Fruit fly (Drosophila melanogaster): ENCODE results near the gene Dad1.
A peak's percentile ranks its signal among the peaks of the same experiment; 100 is the strongest.

Gene Dad1

dm6 chr2L:8419382-8419940 lies 35.5 kb upstream of the Dad1 start:
- TF ChIP-seq pad (GFP tag; optimal IDR thresholded peaks at IDR 0.05) = peak; percentile 70
- TF ChIP-seq CG5204 (GFP tag; optimal IDR thresholded peaks at IDR 0.05) = no peak
- no peak for TF ChIP-seq Clk (GFP tag; optimal IDR thresholded peaks at IDR 0.05)
- no peak for TF ChIP-seq cnc (optimal IDR thresholded peaks at IDR 0.05)
- TF ChIP-seq cic (GFP tag; optimal IDR thresholded peaks at IDR 0.05) = no peak
- no peak for TF ChIP-seq CG7101 (tag; optimal IDR thresholded peaks at IDR 0.05)

dm6 chr2L:8418113-8418885 lies 34.4 kb upstream of the Dad1 start:
- TF ChIP-seq tj (GFP tag; optimal IDR thresholded peaks at IDR 0.05) (peak; percentile 68), Mnt (GFP tag; optimal IDR thresholded peaks at IDR 0.05) (no peak)

dm6 chr2L:8417562-8417961 lies 33.6 kb upstream of the Dad1 start:
- TF ChIP-seq CG33017 (tag; optimal IDR thresholded peaks at IDR 0.05) = no peak
- no peak for TF ChIP-seq Hr96 (GFP tag; optimal IDR thresholded peaks at IDR 0.05)
- peak; percentile 91 for TF ChIP-seq tj (GFP tag; optimal IDR thresholded peaks at IDR 0.05)
- no peak for TF ChIP-seq ovo (GFP tag; optimal IDR thresholded peaks at IDR 0.05)
- no peak for TF ChIP-seq kay (GFP tag; ENCODE audit: borderline replicate concordance)
- TF ChIP-seq Crg-1 (GFP tag; optimal IDR thresholded peaks at IDR 0.05) = no peak

DNA sequence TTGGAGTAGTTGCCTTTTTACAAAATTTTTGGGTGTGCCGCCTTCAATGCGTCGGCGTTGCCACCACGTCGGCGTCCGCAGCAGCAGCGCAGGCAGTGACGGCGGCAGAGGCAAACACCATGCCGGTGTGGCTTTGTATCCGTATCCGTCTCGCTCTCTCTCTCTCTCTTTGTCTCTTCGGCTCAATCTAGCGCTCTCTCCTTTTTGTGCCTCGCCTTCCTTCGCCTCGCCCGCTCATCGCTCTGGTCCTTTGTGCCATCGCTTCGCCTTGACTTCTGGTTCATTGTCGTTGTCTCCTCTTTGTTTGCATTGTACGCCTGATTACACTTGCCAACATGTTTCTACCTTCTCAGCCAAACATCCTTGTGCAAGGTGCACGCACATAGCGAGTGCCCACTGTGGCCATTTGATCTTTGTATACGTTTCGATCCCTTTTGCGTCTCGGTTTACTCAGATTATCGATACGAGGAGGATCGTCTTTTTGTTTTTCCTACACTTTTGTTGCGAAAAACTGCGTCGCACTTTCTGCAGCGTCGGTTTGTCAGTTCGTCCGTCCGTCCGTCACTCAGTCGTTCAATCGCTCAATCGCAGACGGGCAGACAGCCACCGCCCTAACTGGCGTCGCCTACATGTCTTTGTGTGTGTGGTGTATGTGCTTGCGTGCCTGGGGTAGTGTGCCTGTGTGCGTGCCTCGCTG lies 32.6 kb upstream of the Dad1 start:
- TF ChIP-seq Mnt (GFP tag; optimal IDR thresholded peaks at IDR 0.05) (no peak), CG5204 (GFP tag; optimal IDR thresholded peaks at IDR 0.05) (no peak), CG7045 (GFP tag; optimal IDR thresholded peaks at IDR 0.05) (peak; percentile 5), CG14711 (tag; optimal IDR thresholded peaks at IDR 0.05) (no peak), bab1 (GFP tag; optimal IDR thresholded peaks at IDR 0.05) (peak; percentile 8), Clk (GFP tag; optimal IDR thresholded peaks at IDR 0.05) (no peak), tj (GFP tag; optimal IDR thresholded peaks at IDR 0.05) (peak; percentile 10), pad (GFP tag; optimal IDR thresholded peaks at IDR 0.05) (no peak), ovo (GFP tag; optimal IDR thresholded peaks at IDR 0.05) (no peak), Crg-1 (GFP tag; optimal IDR thresholded peaks at IDR 0.05) (no peak), cic (GFP tag; optimal IDR thresholded peaks at IDR 0.05) (peak; percentile 19), CG33017 (tag; optimal IDR thresholded peaks at IDR 0.05) (peak; percentile 1), kay (GFP tag; ENCODE audit: borderline replicate concordance) (no peak), CG7101 (tag; optimal IDR thresholded peaks at IDR 0.05) (no peak), CG1620 (GFP tag; optimal IDR thresholded peaks at IDR 0.05) (no peak), Hr96 (GFP tag; optimal IDR thresholded peaks at IDR 0.05) (peak; percentile 33)

dm6 chr2L:8414887-8415883 lies 31.2 kb upstream of the Dad1 start, which contains the start of the genes CG13398 and Akap200:
TSS of gene CG13398 (minus strand) at chr2L:8415256.
TSS of gene Akap200 (plus strand) at chr2L:8415690.
- TF ChIP-seq bab1 (GFP tag; optimal IDR thresholded peaks at IDR 0.05) (no peak), CG11617 (GFP tag; optimal IDR thresholded peaks at IDR 0.05) (peak; percentile 59), CG7045 (GFP tag; optimal IDR thresholded peaks at IDR 0.05) (peak; percentile 25), tj (GFP tag; optimal IDR thresholded peaks at IDR 0.05) (peak; percentile 17), CG1620 (GFP tag; optimal IDR thresholded peaks at IDR 0.05) (peak; percentile 61), CG5204 (GFP tag; optimal IDR thresholded peaks at IDR 0.05) (peak; percentile 60), CG14711 (tag; optimal IDR thresholded peaks at IDR 0.05) (no peak), CG12768 (GFP tag; optimal IDR thresholded peaks at IDR 0.05) (peak; percentile 48), CG7101 (tag; optimal IDR thresholded peaks at IDR 0.05) (peak; percentile 68), pad (GFP tag; optimal IDR thresholded peaks at IDR 0.05) (peak; percentile 44), ovo (GFP tag; optimal IDR thresholded peaks at IDR 0.05) (peak; percentile 59), Hr96 (GFP tag; optimal IDR thresholded peaks at IDR 0.05) (no peak), CG33017 (tag; optimal IDR thresholded peaks at IDR 0.05) (peak; percentile 51)

DNA sequence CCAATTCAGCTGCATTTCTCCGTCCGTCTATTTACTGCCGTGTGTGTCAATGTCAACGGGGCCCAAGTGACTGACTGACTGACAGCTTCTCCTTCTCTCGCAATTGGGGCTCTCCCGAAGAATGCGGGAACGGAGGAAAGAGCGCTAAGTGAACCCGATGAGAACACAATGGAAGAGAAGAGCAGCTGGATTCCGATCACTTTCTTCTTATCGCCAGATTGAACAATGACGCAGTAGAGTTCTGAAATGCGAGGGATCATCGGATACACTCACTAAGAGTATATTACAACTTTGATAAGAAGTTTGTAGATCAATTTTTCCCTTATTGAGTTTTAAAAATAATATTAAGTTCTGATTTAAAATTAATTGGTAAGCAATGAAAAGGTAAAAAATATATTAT lies 27.6 kb upstream of the Dad1 start, which contains the start of gene Naglu:
Naglu (minus strand) TSS at position 339 of the 400 bp plus-strand sequence.
- TF ChIP-seq CG12768 (GFP tag; optimal IDR thresholded peaks at IDR 0.05) = peak; percentile 17
- peak; percentile 5 for TF ChIP-seq CG33017 (tag; optimal IDR thresholded peaks at IDR 0.05)
- TF ChIP-seq cic (GFP tag; optimal IDR thresholded peaks at IDR 0.05) = peak; percentile 27
- TF ChIP-seq ovo (GFP tag; optimal IDR thresholded peaks at IDR 0.05) = no peak
- TF ChIP-seq CG11617 (GFP tag; optimal IDR thresholded peaks at IDR 0.05) = peak; percentile 7
- TF ChIP-seq CG7045 (GFP tag; optimal IDR thresholded peaks at IDR 0.05) = no peak
- peak; percentile 24 for TF ChIP-seq CG7101 (tag; optimal IDR thresholded peaks at IDR 0.05)
